Worm (Caenorhabditis elegans): ENCODE results near the gene mbr-1.

DNA sequence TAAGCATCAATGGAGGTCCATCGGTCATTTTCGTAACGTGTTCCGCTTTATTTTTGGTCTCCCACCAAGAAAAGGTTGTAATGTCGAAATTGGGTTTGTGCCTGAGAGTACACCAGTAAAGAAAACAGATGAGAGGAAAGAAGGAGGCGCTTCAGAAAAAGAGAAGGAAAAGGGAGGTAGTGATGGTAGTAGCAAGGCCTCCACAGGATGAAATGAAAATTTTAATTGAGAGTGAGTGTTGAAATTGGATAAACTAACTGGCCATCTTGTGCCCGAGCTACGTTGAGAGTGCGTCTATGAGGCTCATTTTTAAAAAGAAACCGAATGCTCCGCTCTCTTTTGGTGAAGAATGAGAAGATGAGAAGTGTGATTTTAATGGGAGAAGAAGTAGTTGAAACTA, 24.5 kb upstream of the mbr-1 start, which contains the start of gene R07A4.2:
- TF ChIP-seq him-1 (tag; optimal IDR thresholded peaks at IDR 0.05) = no peak
- TF ChIP-seq dao-5 (tag; optimal IDR thresholded peaks at IDR 0.05) = no peak

All from whole organism, L4/young adult.